Worm (Caenorhabditis elegans): Measurements from ENCODE around the gene sor-3.
A peak's percentile ranks its signal among the peaks of the same experiment; 100 is the strongest.

Gene sor-3

DNA sequence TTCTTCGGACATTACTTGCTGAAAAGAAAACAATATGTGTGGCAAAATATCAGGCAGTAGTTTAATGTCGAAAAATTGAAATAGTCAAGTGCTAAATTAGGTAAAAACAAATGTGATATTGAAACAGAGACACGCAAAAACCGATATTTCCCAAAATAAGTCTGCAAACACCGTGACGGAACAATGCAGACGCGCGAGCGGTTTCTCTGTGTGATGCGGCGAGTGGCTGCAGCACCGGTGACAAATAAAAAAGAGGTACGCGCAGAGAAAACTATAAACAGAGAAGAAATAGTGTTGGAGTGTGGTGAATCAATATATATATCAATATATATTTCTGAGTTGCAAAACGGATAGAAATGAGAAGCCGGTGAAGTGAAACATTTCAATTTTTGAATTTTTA lies 29.3 kb downstream of the sor-3 start, which contains the start of gene ife-2 (continued):
- TF ChIP-seq peb-1 (tag; optimal IDR thresholded peaks at IDR 0.05) (no peak), elt-3 (tag; optimal IDR thresholded peaks at IDR 0.05) (no peak), nhr-23 (tag; optimal IDR thresholded peaks at IDR 0.05) (no peak), nhr-21 (tag; optimal IDR thresholded peaks at IDR 0.05) (peak; percentile 56), nhr-25 (tag; optimal IDR thresholded peaks at IDR 0.05) (peak; percentile 64), aly-2 (tag; optimal IDR thresholded peaks at IDR 0.05) (no peak), egl-27 (tag; optimal IDR thresholded peaks at IDR 0.05) (no peak), fos-1 (tag; optimal IDR thresholded peaks at IDR 0.05) (peak; percentile 84), sma-9 (GFP tag; optimal IDR thresholded peaks at IDR 0.05) (no peak), sma-9 (tag; optimal IDR thresholded peaks at IDR 0.05) (no peak), nhr-12 (tag; optimal IDR thresholded peaks at IDR 0.05) (no peak), nhr-6 (tag; optimal IDR thresholded peaks at IDR 0.05) (no peak), nhr-129 (tag; optimal IDR thresholded peaks at IDR 0.05) (peak; percentile 58), unc-55 (GFP tag; optimal IDR thresholded peaks at IDR 0.05) (peak; percentile 61), ztf-1 (GFP tag; conservative IDR thresholded peaks at IDR 0.05) (no peak), R02D3.7 (tag; optimal IDR thresholded peaks at IDR 0.05) (no peak), blmp-1 (tag; optimal IDR thresholded peaks at IDR 0.05; ENCODE audit: insufficient read depth) (no peak), ZK546.5 (tag; optimal IDR thresholded peaks at IDR 0.05) (no peak), mab-5 (tag; optimal IDR thresholded peaks at IDR 0.05) (no peak), nhr-11 (tag; optimal IDR thresholded peaks at IDR 0.05) (no peak), lin-11 (tag; optimal IDR thresholded peaks at IDR 0.05) (peak; percentile 59), ceh-16 (tag; optimal IDR thresholded peaks at IDR 0.05) (peak; percentile 6), gmeb-1 (tag; optimal IDR thresholded peaks at IDR 0.05) (peak; percentile 74), unc-62 (GFP tag; optimal IDR thresholded peaks at IDR 0.05) (no peak)

DNA sequence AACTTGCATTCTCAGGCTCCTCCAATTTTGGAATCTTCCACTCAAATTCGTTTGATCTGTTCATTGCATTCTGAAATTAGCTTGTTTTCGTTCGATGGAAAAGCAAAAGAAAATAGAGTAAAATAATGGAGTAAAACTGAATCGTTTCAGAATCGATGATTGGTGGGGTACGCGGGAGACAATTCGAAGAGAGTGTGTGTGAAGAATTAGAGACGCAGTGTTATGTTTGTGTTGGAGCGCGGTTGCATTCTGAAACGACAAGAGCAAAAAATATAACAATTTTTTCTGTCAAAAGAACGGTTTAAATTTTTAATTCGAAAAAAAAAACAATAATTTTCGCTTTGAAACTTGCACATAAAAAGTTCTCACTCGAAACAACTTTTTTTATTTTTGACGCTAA lies 35.3 kb downstream of the sor-3 start, which contains the start of gene ceh-93:
ceh-93 (minus strand) TSS at position 70 of the 400 bp plus-strand sequence.
- no peak for TF ChIP-seq dmd-4 (tag; optimal IDR thresholded peaks at IDR 0.05)
- TF ChIP-seq crh-2 (tag; optimal IDR thresholded peaks at IDR 0.05): no peak
- peak; percentile 52 for TF ChIP-seq C34F6.9 (tag; optimal IDR thresholded peaks at IDR 0.05)
- peak; percentile 36 for TF ChIP-seq nhr-129 (tag; optimal IDR thresholded peaks at IDR 0.05)
- TF ChIP-seq ztf-11 (tag; optimal IDR thresholded peaks at IDR 0.05): no peak
- no peak for TF ChIP-seq nhr-12 (tag; optimal IDR thresholded peaks at IDR 0.05)
- TF ChIP-seq R02D3.7 (tag; optimal IDR thresholded peaks at IDR 0.05): no peak
- TF ChIP-seq ZK546.5 (tag; optimal IDR thresholded peaks at IDR 0.05): no peak
- TF ChIP-seq ceh-82 (tag; optimal IDR thresholded peaks at IDR 0.05): no peak
- TF ChIP-seq unc-55 (GFP tag; optimal IDR thresholded peaks at IDR 0.05): peak; percentile 58

DNA sequence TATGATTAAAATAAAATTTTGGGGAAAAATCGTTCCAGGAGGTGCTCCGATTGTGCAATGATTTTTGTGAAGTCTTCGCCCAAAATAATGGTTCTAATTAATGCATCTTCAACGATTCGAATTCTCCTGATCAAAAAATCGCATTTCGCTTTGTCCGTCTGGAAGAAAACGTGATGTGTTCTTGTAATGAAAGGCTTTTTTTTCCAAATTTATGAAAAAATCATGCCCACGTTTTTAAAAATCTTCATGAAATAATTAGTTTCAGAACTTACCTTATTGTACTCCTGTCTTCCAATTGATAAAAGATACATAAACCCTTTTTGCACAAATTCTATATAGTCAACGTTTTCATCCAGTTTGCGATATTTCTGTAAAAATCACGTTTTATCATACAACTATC lies 36.1 kb downstream of the sor-3 start:
- TF ChIP-seq unc-39 (tag; optimal IDR thresholded peaks at IDR 0.05) (no peak), gmeb-1 (tag; optimal IDR thresholded peaks at IDR 0.05) (no peak), mab-5 (tag; optimal IDR thresholded peaks at IDR 0.05) (no peak), unc-55 (GFP tag; optimal IDR thresholded peaks at IDR 0.05) (no peak), aly-2 (tag; optimal IDR thresholded peaks at IDR 0.05) (no peak), peb-1 (tag; optimal IDR thresholded peaks at IDR 0.05) (no peak), alr-1 (tag; optimal IDR thresholded peaks at IDR 0.05) (no peak), ceh-82 (tag; optimal IDR thresholded peaks at IDR 0.05) (no peak), ZK546.5 (tag; optimal IDR thresholded peaks at IDR 0.05) (no peak), dmd-4 (tag; optimal IDR thresholded peaks at IDR 0.05) (no peak), elt-1 (tag; optimal IDR thresholded peaks at IDR 0.05) (no peak), lin-11 (tag; optimal IDR thresholded peaks at IDR 0.05) (no peak), nhr-6 (tag; optimal IDR thresholded peaks at IDR 0.05) (no peak), snpc-4 (tag; optimal IDR thresholded peaks at IDR 0.05) (no peak)

DNA sequence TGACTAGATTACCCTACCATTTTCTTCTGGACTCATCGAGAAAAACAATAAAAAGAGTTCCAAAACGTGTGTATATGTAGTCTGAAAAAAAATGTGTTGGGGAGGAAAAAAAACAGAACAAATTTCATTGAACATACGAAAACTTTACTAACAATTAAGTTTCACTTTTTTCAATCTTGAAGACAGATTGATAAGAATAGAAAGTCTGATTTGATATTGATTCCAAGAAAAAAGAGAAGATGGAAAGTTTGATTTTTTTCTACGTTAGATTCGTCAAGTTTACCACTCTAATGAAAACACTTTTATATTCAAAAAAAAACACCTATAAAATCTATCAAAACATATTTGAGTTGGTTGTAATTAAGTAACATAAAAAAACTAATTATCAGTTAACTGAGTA lies 37.0 kb downstream of the sor-3 start, which contains the start of gene R04A9.9:
R04A9.9 (minus strand) TSS at position 101 of the 400 bp plus-strand sequence.
- no peak for TF ChIP-seq sma-9 (GFP tag; optimal IDR thresholded peaks at IDR 0.05)
- TF ChIP-seq sma-9 (tag; optimal IDR thresholded peaks at IDR 0.05): no peak
- TF ChIP-seq lin-11 (tag; optimal IDR thresholded peaks at IDR 0.05): no peak
- TF ChIP-seq nhr-12 (tag; optimal IDR thresholded peaks at IDR 0.05): no peak
- no peak for TF ChIP-seq fos-1 (tag; optimal IDR thresholded peaks at IDR 0.05)
- no peak for TF ChIP-seq R02D3.7 (tag; optimal IDR thresholded peaks at IDR 0.05)
- no peak for TF ChIP-seq C34F6.9 (tag; optimal IDR thresholded peaks at IDR 0.05)

DNA sequence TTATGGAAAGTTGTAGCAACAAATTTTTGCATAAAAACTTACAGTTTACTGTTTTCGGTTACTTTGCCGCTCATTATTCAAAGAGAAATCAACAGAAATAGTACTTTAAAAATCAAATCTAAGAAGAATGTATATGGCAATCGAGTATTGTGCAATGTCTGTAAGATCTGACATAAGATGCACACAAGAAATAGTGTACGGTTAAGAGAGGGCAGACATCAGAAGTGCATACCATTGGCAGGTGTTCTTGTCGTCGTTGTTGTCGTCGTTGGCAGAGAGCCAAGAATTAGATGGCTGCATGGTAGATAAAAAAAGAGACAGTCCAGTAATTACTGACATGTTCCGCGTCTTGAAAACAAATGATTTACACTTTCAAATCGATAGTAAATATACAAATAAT lies 41.3 kb downstream of the sor-3 start, which contains the start of gene R04A9.7:
R04A9.7 (minus strand) TSS at position 184 of the 400 bp plus-strand sequence.
- no peak for TF ChIP-seq dmd-4 (tag; optimal IDR thresholded peaks at IDR 0.05)
- no peak for TF ChIP-seq nhr-11 (tag; optimal IDR thresholded peaks at IDR 0.05)
- no peak for TF ChIP-seq C34F6.9 (tag; optimal IDR thresholded peaks at IDR 0.05)
- no peak for TF ChIP-seq nhr-21 (tag; optimal IDR thresholded peaks at IDR 0.05)
- no peak for TF ChIP-seq unc-55 (GFP tag; optimal IDR thresholded peaks at IDR 0.05)
- no peak for TF ChIP-seq aly-2 (tag; optimal IDR thresholded peaks at IDR 0.05)
- TF ChIP-seq skn-1 (tag; optimal IDR thresholded peaks at IDR 0.05): no peak
- no peak for TF ChIP-seq nhr-129 (tag; optimal IDR thresholded peaks at IDR 0.05)
- no peak for TF ChIP-seq F13H6.1 (tag; optimal IDR thresholded peaks at IDR 0.05)
- no peak for TF ChIP-seq nhr-237 (tag; optimal IDR thresholded peaks at IDR 0.05)
- no peak for TF ChIP-seq gmeb-1 (tag; optimal IDR thresholded peaks at IDR 0.05)
- TF ChIP-seq lin-39 (tag; optimal IDR thresholded peaks at IDR 0.05): no peak
